Worm (Caenorhabditis elegans): ENCODE data around the gene F59E11.6.

Gene F59E11.6

ce11 chrV:9016479-9016878 is 24.9 kb downstream of the F59E11.6 start, which contains the start of gene oac-40:
TSS of gene oac-40 (plus strand) at chrV:9016779.
- TF ChIP-seq nhr-23 (tag; optimal IDR thresholded peaks at IDR 0.05) (no peak), sma-9 (GFP tag; optimal IDR thresholded peaks at IDR 0.05) (no peak), sma-9 (tag; optimal IDR thresholded peaks at IDR 0.05) (no peak), nhr-10 (tag; optimal IDR thresholded peaks at IDR 0.05) (no peak), sma-3 (GFP tag; optimal IDR thresholded peaks at IDR 0.05) (no peak), gmeb-1 (tag; optimal IDR thresholded peaks at IDR 0.05) (no peak), crh-2 (tag; optimal IDR thresholded peaks at IDR 0.05) (no peak), mbf-1 (tag; optimal IDR thresholded peaks at IDR 0.05) (no peak)

- TF ChIP-seq nhr-237 (tag; optimal IDR thresholded peaks at IDR 0.05): no peak
- no peak for TF ChIP-seq ceh-16 (tag; optimal IDR thresholded peaks at IDR 0.05)
- no peak for TF ChIP-seq nhr-23 (tag; optimal IDR thresholded peaks at IDR 0.05)
- TF ChIP-seq nhr-6 (tag; optimal IDR thresholded peaks at IDR 0.05): no peak
- no peak for TF ChIP-seq blmp-1 (tag; optimal IDR thresholded peaks at IDR 0.05; ENCODE audit: insufficient read depth)
- no peak for TF ChIP-seq ztf-4 (tag; optimal IDR thresholded peaks at IDR 0.05)
- TF ChIP-seq alr-1 (tag; optimal IDR thresholded peaks at IDR 0.05): no peak
- no peak for TF ChIP-seq R02D3.7 (tag; optimal IDR thresholded peaks at IDR 0.05)
Measured at ce11 chrV:9018871-9019270, 27.3 kb downstream of the F59E11.6 start.

ce11 chrV:9022078-9022477 is 30.5 kb downstream of the F59E11.6 start, which contains the start of gene oac-41:
TSS of gene oac-41 (minus strand) at chrV:9022178.
- TF ChIP-seq nhr-77 (tag; optimal IDR thresholded peaks at IDR 0.05): no peak
- no peak for TF ChIP-seq peb-1 (tag; optimal IDR thresholded peaks at IDR 0.05)
- TF ChIP-seq lin-39 (tag; optimal IDR thresholded peaks at IDR 0.05): no peak
- no peak for TF ChIP-seq skn-1 (tag; optimal IDR thresholded peaks at IDR 0.05)
- no peak for TF ChIP-seq gmeb-1 (tag; optimal IDR thresholded peaks at IDR 0.05)
- no peak for TF ChIP-seq mdl-1 (tag; optimal IDR thresholded peaks at IDR 0.05)
- TF ChIP-seq ceh-16 (tag; optimal IDR thresholded peaks at IDR 0.05): no peak
- TF ChIP-seq nhr-12 (tag; optimal IDR thresholded peaks at IDR 0.05): no peak
- TF ChIP-seq ceh-82 (tag; optimal IDR thresholded peaks at IDR 0.05): no peak
- no peak for TF ChIP-seq nhr-23 (tag; optimal IDR thresholded peaks at IDR 0.05)
- no peak for TF ChIP-seq elt-1 (tag; optimal IDR thresholded peaks at IDR 0.05)
- no peak for TF ChIP-seq nhr-6 (tag; optimal IDR thresholded peaks at IDR 0.05)
- no peak for TF ChIP-seq ztf-11 (tag; optimal IDR thresholded peaks at IDR 0.05)

- TF ChIP-seq ama-1 (optimal IDR thresholded peaks at IDR 0.05): no peak
Measured at ce11 chrV:9024713-9025112, 33.1 kb downstream of the F59E11.6 start, which contains the start of gene bus-1. TSS of gene bus-1 (minus strand) at chrV:9024813.

ce11 chrV:9030248-9030647 is 38.7 kb downstream of the F59E11.6 start, which contains the start of gene C25E10.5:
TSS of gene C25E10.5 (plus strand) at chrV:9030548.
- TF ChIP-seq sma-9 (GFP tag; optimal IDR thresholded peaks at IDR 0.05) (no peak), sma-9 (tag; optimal IDR thresholded peaks at IDR 0.05) (no peak), Y55F3AM.14 (GFP tag; optimal IDR thresholded peaks at IDR 0.05) (no peak), unc-62 (GFP tag; optimal IDR thresholded peaks at IDR 0.05) (no peak), mdl-1 (tag; optimal IDR thresholded peaks at IDR 0.05) (no peak), aly-2 (tag; optimal IDR thresholded peaks at IDR 0.05) (no peak), alr-1 (tag; optimal IDR thresholded peaks at IDR 0.05) (no peak), unc-55 (GFP tag; optimal IDR thresholded peaks at IDR 0.05) (no peak)

ce11 chrV:9033267-9033666 is 41.7 kb downstream of the F59E11.6 start, which contains the start of gene C25E10.4:
TSS of gene C25E10.4 (plus strand) at chrV:9033567.
- TF ChIP-seq sem-4 (tag; optimal IDR thresholded peaks at IDR 0.05): no peak
- no peak for TF ChIP-seq ztf-1 (GFP tag; conservative IDR thresholded peaks at IDR 0.05)
- TF ChIP-seq nhr-10 (tag; optimal IDR thresholded peaks at IDR 0.05): no peak
- TF ChIP-seq elt-1 (tag; optimal IDR thresholded peaks at IDR 0.05): no peak
- no peak for TF ChIP-seq lsy-2 (tag; optimal IDR thresholded peaks at IDR 0.05)
- no peak for TF ChIP-seq sma-9 (GFP tag; optimal IDR thresholded peaks at IDR 0.05)
- TF ChIP-seq sma-9 (tag; optimal IDR thresholded peaks at IDR 0.05): no peak
- TF ChIP-seq ZK546.5 (tag; optimal IDR thresholded peaks at IDR 0.05): no peak
